Worm (Caenorhabditis elegans) whole organism, midembryonic: ENCODE measurements around the gene fipr-12.

Source experiments
- T22C8.4 ChIP-seq: fragments of 200-800 bp; sonication (Bioruptor generic); IDR thresholded peaks from 2 replicates; pipeline ENCODE4 v1.3.6; 2022; ENCODE audit warnings: missing genetic modification characterization, missing compliant biosample characterization
- cog-1 ChIP-seq: sonication (generic microtip); optimal IDR thresholded peaks from 2 replicates; lab custom pipeline; 2016; ENCODE audit warnings: missing genetic modification characterization, missing compliant biosample characterization
- flt-1 ChIP-seq: fragments of 200-800 bp; sonication (Bioruptor generic); IDR thresholded peaks from 2 replicates; pipeline ENCODE4 v1.3.6; 2022; ENCODE audit warnings: missing genetic modification characterization, missing compliant biosample characterization
- klf-2 ChIP-seq: fragments of 200-800 bp; sonication (Bioruptor generic); conservative IDR thresholded peaks from 2 replicates; pipeline ENCODE4 v1.3.6; 2022; ENCODE audit warnings: missing genetic modification reagents, missing genetic modification characterization, missing compliant biosample characterization
- ref-1 ChIP-seq: fragments of 200-800 bp; sonication (Bioruptor generic); conservative IDR thresholded peaks from 2 replicates; pipeline ENCODE4 v1.3.6; 2022; ENCODE audit warnings: missing genetic modification reagents, missing genetic modification characterization, missing compliant biosample characterization
- tab-1 ChIP-seq: fragments of 200-800 bp; sonication (Bioruptor generic); IDR thresholded peaks from 2 replicates; pipeline ENCODE4 v1.3.6; 2022; ENCODE audit warnings: missing genetic modification characterization, missing compliant biosample characterization

DNA sequence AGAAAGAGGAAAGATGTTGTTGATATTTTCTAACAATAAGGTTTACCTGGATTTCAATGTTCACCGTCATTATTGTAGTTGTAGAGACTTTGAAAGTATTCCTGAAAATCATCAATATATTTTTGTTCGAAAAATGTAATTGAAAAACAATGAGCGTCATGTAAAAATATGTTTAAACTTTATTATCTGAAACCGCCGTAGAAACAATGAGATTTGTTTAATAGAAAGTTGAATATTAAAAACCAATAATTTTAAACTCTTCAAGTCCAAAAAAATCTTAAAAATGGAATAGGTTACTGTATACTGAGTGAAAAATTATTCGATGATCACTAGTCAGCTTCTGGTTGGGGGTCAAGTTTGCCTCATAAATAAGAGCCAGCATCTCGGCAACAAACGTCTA, 15.1 kb downstream of the fipr-12 start, which contains the start of gene anmt-3:
- TF ChIP-seq T22C8.4 (GFP tag; lab: Robert Waterston, UW) = no peak
- TF ChIP-seq flt-1 (GFP tag; lab: Robert Waterston, UW) = no peak
- TF ChIP-seq ref-1 (GFP tag; lab: Robert Waterston, UW) = no peak
- TF ChIP-seq klf-2 (GFP tag; lab: Robert Waterston, UW) = no peak
- no peak for TF ChIP-seq cog-1 (tag; lab: Kevin White, UChicago)
- TF ChIP-seq tab-1 (GFP tag; lab: Robert Waterston, UW) = no peak
